Fruit fly (Drosophila melanogaster) whole organism, embryonic: ENCODE measurements around the gene Pino.

Source experiments
- Abd-B ChIP-seq: fragments of 200-800 bp; sonication (Bioruptor generic); optimal IDR thresholded peaks from 2 replicates; lab custom pipeline; 2018; ENCODE audit warnings: missing biosample characterization, mild to moderate bottlenecking, missing genetic modification characterization, moderate library complexity
- Bteb2 ChIP-seq: fragments of 200-800 bp; sonication (Bioruptor generic); optimal IDR thresholded peaks from 2 replicates; lab custom pipeline; 2016; ENCODE audit warnings: missing biosample characterization, missing genetic modification characterization
- CG10979 ChIP-seq: fragments of 200-800 bp; sonication (Bioruptor generic); optimal IDR thresholded peaks from 2 replicates; lab custom pipeline; 2018; ENCODE audit warnings: missing biosample characterization, mild to moderate bottlenecking, missing genetic modification characterization, moderate library complexity
- CG11093 ChIP-seq: fragments of 200-800 bp; sonication (Bioruptor generic); IDR thresholded peaks from 3 replicates; pipeline ENCODE4 v1.3.6; 2022; ENCODE audit warnings: missing biosample characterization, missing genetic modification characterization
- CG1529 ChIP-seq: fragments of 200-800 bp; sonication (Bioruptor generic); optimal IDR thresholded peaks from 3 replicates; lab custom pipeline; 2018; ENCODE audit warnings: missing biosample characterization, missing genetic modification characterization
- CG15696 ChIP-seq: fragments of 200-800 bp; sonication (Bioruptor generic); optimal IDR thresholded peaks from 2 replicates; lab custom pipeline; 2019; ENCODE audit warnings: missing biosample characterization, mild to moderate bottlenecking, missing genetic modification characterization, moderate library complexity
- CG16815 ChIP-seq: fragments of 200-800 bp; sonication (Bioruptor generic); optimal IDR thresholded peaks from 3 replicates; lab custom pipeline; 2017; ENCODE audit warnings: missing biosample characterization, mild to moderate bottlenecking, missing genetic modification characterization
- CG17568 ChIP-seq: fragments of 200-800 bp; sonication (Bioruptor generic); optimal IDR thresholded peaks from 2 replicates; lab custom pipeline; 2018; ENCODE audit warnings: missing biosample characterization, mild to moderate bottlenecking, missing genetic modification characterization, moderate library complexity
- CG2129 ChIP-seq: fragments of 200-800 bp; sonication (Bioruptor generic); IDR thresholded peaks from 2 replicates; pipeline ENCODE4 v1.3.6; 2022; ENCODE audit warnings: missing biosample characterization, missing genetic modification characterization; ENCODE audit not compliant: partially characterized antibody
- CG2202 ChIP-seq: fragments of 200-800 bp; sonication (Bioruptor generic); optimal IDR thresholded peaks from 2 replicates; lab custom pipeline; 2018; ENCODE audit warnings: missing biosample characterization, mild to moderate bottlenecking, missing genetic modification characterization
- CG2875 ChIP-seq: fragments of 200-800 bp; sonication (Bioruptor generic); optimal IDR thresholded peaks from 2 replicates; lab custom pipeline; 2017; ENCODE audit warnings: missing biosample characterization, mild to moderate bottlenecking, missing genetic modification characterization, missing genetic modification reagents
- CG34422 ChIP-seq: fragments of 200-800 bp; sonication (Bioruptor generic); IDR thresholded peaks from 3 replicates; pipeline ENCODE4 v1.3.6; 2022; ENCODE audit warnings: missing biosample characterization, missing genetic modification characterization
- CG5245 ChIP-seq: fragments of 200-800 bp; sonication (Bioruptor generic); optimal IDR thresholded peaks from 3 replicates; lab custom pipeline; 2016; ENCODE audit warnings: missing biosample characterization, missing genetic modification characterization
- CG6765 ChIP-seq: fragments of 200-800 bp; sonication (Bioruptor generic); optimal IDR thresholded peaks from 3 replicates; lab custom pipeline; 2017; ENCODE audit warnings: missing biosample characterization, mild to moderate bottlenecking, missing genetic modification characterization
- CG7271 ChIP-seq: fragments of 200-800 bp; sonication (Bioruptor generic); optimal IDR thresholded peaks from 2 replicates; lab custom pipeline; 2018; ENCODE audit warnings: missing biosample characterization, mild to moderate bottlenecking, missing genetic modification characterization, moderate library complexity
- CG8281 ChIP-seq: fragments of 200-800 bp; sonication (Bioruptor generic); optimal IDR thresholded peaks from 2 replicates; lab custom pipeline; 2018; ENCODE audit warnings: missing biosample characterization, mild to moderate bottlenecking, missing genetic modification characterization, moderate library complexity
- Dbx ChIP-seq: fragments of 200-800 bp; sonication (Bioruptor generic); IDR thresholded peaks from 3 replicates; pipeline ENCODE4 v1.3.6; 2022; ENCODE audit warnings: missing biosample characterization, missing genetic modification characterization
- Dfd ChIP-seq, 2 experiments: fragments of >200 bp; optimal IDR thresholded peaks; 2 replicates each; lab custom pipeline; 2017; ENCODE audit warnings: missing biosample characterization in 2 of 2, missing genetic modification characterization in 2 of 2
- Eip74EF ChIP-seq, 2 experiments: fragments of 200-800 bp in 1 of 2; fragments of >200 bp in 1 of 2; sonication (Bioruptor generic) in 1 of 2; optimal IDR thresholded peaks; 2 replicates each; lab custom pipeline; 2017 to 2019; ENCODE audit warnings: missing biosample characterization in 2 of 2, missing genetic modification characterization in 2 of 2, mild to moderate bottlenecking in 1 of 2, moderate library complexity in 1 of 2
- Kr ChIP-seq: fragments of 200-800 bp; sonication (Bioruptor generic); optimal IDR thresholded peaks from 2 replicates; lab custom pipeline; 2017; ENCODE audit warnings: missing biosample characterization, mild to moderate bottlenecking, missing genetic modification characterization
- PHDP ChIP-seq: fragments of 200-800 bp; sonication (Bioruptor generic); optimal IDR thresholded peaks from 3 replicates; lab custom pipeline; 2018; ENCODE audit warnings: missing biosample characterization, mild to moderate bottlenecking, missing genetic modification characterization, moderate library complexity
- Poxn ChIP-seq: fragments of 200-800 bp; sonication (Bioruptor generic); IDR thresholded peaks from 2 replicates; pipeline ENCODE4 v1.3.6; 2022; ENCODE audit warnings: missing biosample characterization, missing genetic modification characterization
- Sin3A ChIP-seq: fragments of >200 bp; optimal IDR thresholded peaks from 2 replicates; lab custom pipeline; 2018
- Six4 ChIP-seq: fragments of 200-800 bp; sonication (Bioruptor generic); optimal IDR thresholded peaks from 2 replicates; lab custom pipeline; 2016; ENCODE audit warnings: missing biosample characterization, missing genetic modification characterization
- Sox102F ChIP-seq: fragments of 200-800 bp; sonication (Bioruptor generic); optimal IDR thresholded peaks from 2 replicates; lab custom pipeline; 2018; ENCODE audit warnings: missing biosample characterization, mild to moderate bottlenecking, missing genetic modification characterization, moderate library complexity
- Sry-β ChIP-seq: fragments of 200-800 bp; sonication (Bioruptor generic); optimal IDR thresholded peaks from 2 replicates; lab custom pipeline; 2018; ENCODE audit warnings: missing biosample characterization, mild to moderate bottlenecking, missing genetic modification characterization, moderate library complexity
- Usf ChIP-seq: fragments of 200-800 bp; sonication (Bioruptor generic); optimal IDR thresholded peaks from 2 replicates; lab custom pipeline; 2017; ENCODE audit warnings: missing genotype, missing biosample characterization, missing genetic modification characterization
- Xbp1 ChIP-seq: fragments of 200-800 bp; sonication (Bioruptor generic); optimal IDR thresholded peaks from 3 replicates; lab custom pipeline; 2016; ENCODE audit warnings: missing biosample characterization, mild to moderate bottlenecking, missing genetic modification characterization
- YL-1 ChIP-seq: fragments of 200-800 bp; sonication (Bioruptor generic); optimal IDR thresholded peaks from 3 replicates; lab custom pipeline; 2017; ENCODE audit warnings: missing biosample characterization, mild to moderate bottlenecking, missing genetic modification characterization
- ab ChIP-seq: fragments of 200-800 bp; sonication (Bioruptor generic); optimal IDR thresholded peaks from 2 replicates; lab custom pipeline; 2016; ENCODE audit warnings: missing biosample characterization, missing genetic modification characterization
- ara ChIP-seq: fragments of 200-800 bp; sonication (Bioruptor generic); IDR thresholded peaks from 2 replicates; pipeline ENCODE4 v1.3.6; 2022; ENCODE audit warnings: missing biosample characterization, missing genetic modification characterization
- ato ChIP-seq: fragments of 200-800 bp; sonication (Bioruptor generic); IDR thresholded peaks from 2 replicates; pipeline ENCODE4 v1.3.6; 2022; ENCODE audit warnings: missing biosample characterization, missing genetic modification characterization; ENCODE audit not compliant: partially characterized antibody
- chinmo ChIP-seq: fragments of 200-800 bp; sonication (Bioruptor generic); IDR thresholded peaks from 4 replicates; pipeline ENCODE4 v1.3.6; 2022; ENCODE audit warnings: missing biosample characterization, missing genetic modification characterization; ENCODE audit not compliant: partially characterized antibody
- crp ChIP-seq, 2 experiments: fragments of 200-800 bp; sonication (Bioruptor generic); optimal IDR thresholded peaks; 2 replicates in 1 of 2; 3 replicates in 1 of 2; lab custom pipeline; 2017; ENCODE audit warnings: missing biosample characterization in 2 of 2, missing genetic modification characterization in 2 of 2, mild to moderate bottlenecking in 1 of 2, moderate library complexity in 1 of 2
- disco-r ChIP-seq: fragments of 200-800 bp; sonication (Bioruptor generic); optimal IDR thresholded peaks from 2 replicates; lab custom pipeline; 2016; ENCODE audit warnings: missing biosample characterization, missing genetic modification characterization
- fd3F ChIP-seq: fragments of 200-800 bp; sonication (Bioruptor generic); optimal IDR thresholded peaks from 2 replicates; lab custom pipeline; 2018; ENCODE audit warnings: missing biosample characterization, mild to moderate bottlenecking, missing genetic modification characterization, moderate library complexity
- fru ChIP-seq: fragments of >200 bp; optimal IDR thresholded peaks from 2 replicates; lab custom pipeline; 2017
- grau ChIP-seq: fragments of 200-800 bp; optimal IDR thresholded peaks from 3 replicates; lab custom pipeline; 2019; ENCODE audit warnings: missing biosample characterization, mild to moderate bottlenecking, missing genetic modification characterization, moderate library complexity
- hbn ChIP-seq: fragments of 200-800 bp; sonication (Bioruptor generic); IDR thresholded peaks from 2 replicates; pipeline ENCODE4 v1.3.6; 2022; ENCODE audit warnings: missing biosample characterization, missing genetic modification characterization; ENCODE audit not compliant: partially characterized antibody
- lmd ChIP-seq: fragments of 200-800 bp; sonication (Bioruptor generic); IDR thresholded peaks from 2 replicates; pipeline ENCODE4 v1.3.6; 2022; ENCODE audit warnings: missing biosample characterization, missing genetic modification characterization
- mld ChIP-seq: fragments of 200-800 bp; sonication (Bioruptor generic); IDR thresholded peaks from 3 replicates; pipeline ENCODE4 v1.3.6; 2022; ENCODE audit warnings: missing biosample characterization, missing genetic modification characterization; ENCODE audit not compliant: partially characterized antibody
- pan ChIP-seq, 4 experiments: fragments of >200 bp in 3 of 4; fragments of 200-800 bp in 1 of 4; sonication (Bioruptor generic) in 1 of 4; optimal IDR thresholded peaks in 3 of 4; IDR thresholded peaks in 1 of 4; 2 replicates each; pipeline versions ENCODE4 v1.3.6 to Lab custom; 2017 to 2022; ENCODE audit warnings: missing biosample characterization in 2 of 4, missing genetic modification characterization in 2 of 4, mixed read lengths in 1 of 4
- slbo ChIP-seq: fragments of 200-800 bp; sonication (Bioruptor generic); IDR thresholded peaks from 2 replicates; pipeline ENCODE4 v1.3.6; 2022; ENCODE audit warnings: missing biosample characterization, missing genetic modification characterization
- sob ChIP-seq: fragments of 200-800 bp; sonication (Bioruptor generic); IDR thresholded peaks from 2 replicates; pipeline ENCODE4 v1.3.6; 2022; ENCODE audit warnings: missing biosample characterization, missing genetic modification characterization
- ssp ChIP-seq: fragments of 200-800 bp; sonication (Bioruptor generic); IDR thresholded peaks from 2 replicates; pipeline ENCODE4 v1.3.6; 2022; ENCODE audit warnings: missing biosample characterization, missing genetic modification characterization
- tna ChIP-seq: fragments of 200-800 bp; sonication (Bioruptor generic); IDR thresholded peaks from 2 replicates; pipeline ENCODE4 v1.3.6; 2022; ENCODE audit warnings: missing biosample characterization, missing genetic modification characterization; ENCODE audit not compliant: partially characterized antibody
- ttk ChIP-seq: fragments of 200-800 bp; sonication (Bioruptor generic); IDR thresholded peaks from 2 replicates; pipeline ENCODE4 v2.1.2; 2022; ENCODE audit warnings: missing biosample characterization, missing genetic modification characterization
- unpg ChIP-seq: fragments of 200-800 bp; sonication (Bioruptor generic); optimal IDR thresholded peaks from 3 replicates; lab custom pipeline; 2018; ENCODE audit warnings: missing biosample characterization, mild to moderate bottlenecking, missing genetic modification characterization, moderate library complexity
- usp ChIP-seq: fragments of >200 bp; optimal IDR thresholded peaks from 2 replicates; lab custom pipeline; 2017; ENCODE audit warnings: missing biosample characterization, missing genetic modification characterization
- zfh1 ChIP-seq: fragments of 200-800 bp; sonication (Bioruptor generic); IDR thresholded peaks from 3 replicates; pipeline ENCODE4 v1.3.6; 2022; ENCODE audit warnings: missing biosample characterization, missing genetic modification characterization

Pino gene

DNA sequence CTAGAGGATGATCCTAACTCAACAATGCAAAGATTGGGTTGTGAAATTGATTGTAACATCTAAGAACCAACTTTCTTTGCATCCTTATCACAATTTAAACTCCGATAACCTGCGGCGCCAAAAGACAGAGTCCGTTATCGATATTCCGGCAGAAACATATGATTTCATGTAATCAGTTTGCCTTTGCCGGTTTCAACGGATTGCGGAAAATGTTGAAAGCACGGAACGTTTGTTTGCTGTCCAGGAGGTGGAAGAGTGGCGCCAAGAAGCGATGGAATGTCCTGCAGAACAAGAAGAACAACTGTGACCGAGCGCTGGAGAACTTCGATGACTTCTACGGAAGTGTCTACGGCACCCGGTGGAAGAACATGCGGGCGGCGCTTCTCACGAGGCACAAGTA, 18.9 kb upstream of the Pino start (continued):
- TF ChIP-seq crp (GFP tag; optimal IDR thresholded peaks at IDR 0.05; lab: Kevin White, UChicago) (peak in 1 of 2 experiments; percentile 83), Bteb2 (GFP tag; lab: Kevin White, UChicago) (no peak), CG2875 (no peak), lmd (no peak), pan (optimal IDR thresholded peaks at IDR 0.05; lab: Kevin White, UChicago) (no peak), pan (GFP tag; optimal IDR thresholded peaks at IDR 0.05 in 1 of 2, IDR thresholded peaks at IDR 0.05 in 1 of 2) (no peak), CG16815 (no peak), Sox102F (GFP tag; lab: Kevin White, UChicago) (no peak), tna (peak; percentile 50; the same call in 1 of the 2 replicates), Dbx (GFP tag; lab: Robert Waterston, UW) (no peak), Poxn (GFP tag; lab: Robert Waterston, UW) (no peak), CG2129 (GFP tag; lab: Robert Waterston, UW) (0 out of 2 replicates have a peak, but pooled peaks have one; percentile 19), sob (no peak), Eip74EF (GFP tag; optimal IDR thresholded peaks at IDR 0.05; lab: Kevin White, UChicago) (no peak), ssp (GFP tag; lab: Robert Waterston, UW) (no peak), CG15696 (no peak), CG7271 (tag; lab: Kevin White, UChicago) (no peak), fru (lab: Kevin White, UChicago) (no peak), CG2202 (tag; lab: Kevin White, UChicago) (no peak), CG17568 (GFP tag; lab: Kevin White, UChicago) (no peak), CG5245 (GFP tag; lab: Kevin White, UChicago) (no peak), CG34422 (GFP tag; lab: Robert Waterston, UW) (no peak; the same call in 2 of the 3 replicates), Abd-B (GFP tag; lab: Kevin White, UChicago) (no peak), zfh1 (GFP tag; lab: Robert Waterston, UW) (no peak), Six4 (GFP tag; lab: Kevin White, UChicago) (no peak), PHDP (tag; lab: Kevin White, UChicago) (no peak), fd3F (GFP tag; lab: Kevin White, UChicago) (no peak), Dfd (GFP tag; optimal IDR thresholded peaks at IDR 0.05; lab: Kevin White, UChicago) (no peak), usp (GFP tag; lab: Kevin White, UChicago) (no peak), Usf (GFP tag; lab: Kevin White, UChicago) (no peak), Sin3A (lab: Kevin White, UChicago) (peak; percentile 3), ato (GFP tag; lab: Robert Waterston, UW) (peak; percentile 31; the same call in 1 of the 2 replicates), chinmo (0 out of 4 replicates have a peak, but pooled peaks have one; percentile 58), ttk (GFP tag; lab: Robert Waterston, UW) (no peak), CG11093 (GFP tag; lab: Robert Waterston, UW) (no peak), CG8281 (tag; lab: Kevin White, UChicago) (no peak), grau (tag; lab: Kevin White, UChicago) (no peak), Xbp1 (GFP tag; lab: Kevin White, UChicago) (no peak), ab (GFP tag; lab: Kevin White, UChicago) (no peak), Sry-β (GFP tag; lab: Kevin White, UChicago) (no peak), slbo (GFP tag; lab: Robert Waterston, UW) (no peak), mld (GFP tag; lab: Robert Waterston, UW) (no peak), unpg (no peak), YL-1 (GFP tag; lab: Kevin White, UChicago) (no peak), CG1529 (GFP tag; lab: Kevin White, UChicago) (no peak), ara (GFP tag; lab: Robert Waterston, UW) (no peak), CG6765 (GFP tag; lab: Kevin White, UChicago) (no peak), hbn (GFP tag; lab: Robert Waterston, UW) (peak; percentile 53; the same call in 1 of the 2 replicates), CG10979 (tag; lab: Kevin White, UChicago) (no peak), disco-r (GFP tag; lab: Kevin White, UChicago) (no peak), Kr (no peak)
